Worm (Caenorhabditis elegans) whole organism, midembryonic: ENCODE data around the gene luc-7L3.

Source experiments
- T22C8.4 ChIP-seq: fragments of 200-800 bp; sonication (Bioruptor generic); IDR thresholded peaks from 2 replicates; pipeline ENCODE4 v1.3.6; 2022; ENCODE audit warnings: missing genetic modification characterization, missing compliant biosample characterization
- flt-1 ChIP-seq: fragments of 200-800 bp; sonication (Bioruptor generic); IDR thresholded peaks from 2 replicates; pipeline ENCODE4 v1.3.6; 2022; ENCODE audit warnings: missing genetic modification characterization, missing compliant biosample characterization
- tab-1 ChIP-seq: fragments of 200-800 bp; sonication (Bioruptor generic); IDR thresholded peaks from 2 replicates; pipeline ENCODE4 v1.3.6; 2022; ENCODE audit warnings: missing genetic modification characterization, missing compliant biosample characterization
- ztf-29 ChIP-seq: fragments of 200-800 bp; sonication (Bioruptor generic); IDR thresholded peaks from 2 replicates; pipeline ENCODE4 v1.3.6; 2022; ENCODE audit warnings: missing genetic modification reagents, missing genetic modification characterization, missing compliant biosample characterization

- TF ChIP-seq flt-1 (GFP tag; lab: Robert Waterston, UW) (no peak), T22C8.4 (GFP tag; lab: Robert Waterston, UW) (no peak), ztf-29 (GFP tag; lab: Robert Waterston, UW) (no peak), tab-1 (GFP tag; lab: Robert Waterston, UW) (no peak)
Measured at ce11 chrII:61013-61412, 36.8 kb downstream of the luc-7L3 start, which contains the start of gene C23H3.2.
